Fruit fly (Drosophila melanogaster): Measurements from ENCODE around the gene Gr93c.

Gene Gr93c

DNA sequence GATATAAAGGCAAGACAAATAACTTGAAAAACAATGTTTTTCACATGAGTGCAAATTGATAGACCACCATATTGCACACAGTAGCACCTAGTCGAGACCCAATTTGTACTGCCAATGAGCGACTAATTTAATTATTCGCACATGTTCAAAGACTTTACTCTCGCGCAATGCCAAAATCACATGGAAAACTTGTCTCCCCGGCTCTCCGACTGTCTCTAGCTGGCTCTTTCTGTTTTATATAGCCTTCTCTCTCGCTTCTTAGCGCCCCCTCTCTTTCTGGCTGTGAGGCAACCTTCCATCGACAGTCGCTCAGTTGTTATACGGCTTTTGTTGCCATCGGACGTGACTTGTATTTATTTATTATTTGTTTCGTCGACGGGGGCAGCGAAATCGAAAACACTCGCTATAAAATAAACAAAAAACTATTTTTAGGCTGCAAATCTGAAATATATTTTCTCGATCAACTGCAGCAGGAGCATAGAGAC, 30.0 kb upstream of the Gr93c start, which contains the start of gene CG6656 (continued):
- TF ChIP-seq CG13123 (GFP tag; optimal IDR thresholded peaks at IDR 0.05) (no peak), Xbp1 (GFP tag; optimal IDR thresholded peaks at IDR 0.05) (no peak), CG14667 (GFP tag; IDR thresholded peaks at IDR 0.05) (no peak), row (GFP tag; IDR thresholded peaks at IDR 0.05) (peak; percentile 39; the same call in 2 of the 3 replicates), slp2 (GFP tag; optimal IDR thresholded peaks at IDR 0.05) (no peak), pan (optimal IDR thresholded peaks at IDR 0.05) (no peak), pan (GFP tag; optimal IDR thresholded peaks at IDR 0.05 in 1 of 2, IDR thresholded peaks at IDR 0.05 in 1 of 2) (peak in 1 of 2 experiments; percentile 24), bigmax (GFP tag; optimal IDR thresholded peaks at IDR 0.05) (no peak), CG10543 (GFP tag; optimal IDR thresholded peaks at IDR 0.05) (peak; percentile 75), CG17829 (tag; optimal IDR thresholded peaks at IDR 0.05) (peak; percentile 14), CG13296 (GFP tag; optimal IDR thresholded peaks at IDR 0.05) (no peak), pros (GFP tag; optimal IDR thresholded peaks at IDR 0.05) (no peak), yki (optimal IDR thresholded peaks at IDR 0.05) (no peak), unc-4 (GFP tag; IDR thresholded peaks at IDR 0.05; ENCODE audit: partially characterized antibody) (peak; percentile 28; the same call in 1 of the 2 replicates), phol (tag; optimal IDR thresholded peaks at IDR 0.05) (no peak), pzg (GFP tag; optimal IDR thresholded peaks at IDR 0.05) (no peak), Asciz (GFP tag; optimal IDR thresholded peaks at IDR 0.05) (no peak), CkIIα-i1 (GFP tag; IDR thresholded peaks at IDR 0.05) (no peak), tna (GFP tag; IDR thresholded peaks at IDR 0.05; ENCODE audit: partially characterized antibody) (no peak), gcm (GFP tag; optimal IDR thresholded peaks at IDR 0.05) (no peak), lbe (GFP tag; optimal IDR thresholded peaks at IDR 0.05) (peak; percentile 67), odd (GFP tag; optimal IDR thresholded peaks at IDR 0.05) (no peak), CrebB (tag; optimal IDR thresholded peaks at IDR 0.05) (peak; percentile 8), fu2 (GFP tag; optimal IDR thresholded peaks at IDR 0.05) (no peak), CG11247 (GFP tag; IDR thresholded peaks at IDR 0.05) (no peak), trem (tag; optimal IDR thresholded peaks at IDR 0.05) (no peak), Atf-2 (GFP tag; optimal IDR thresholded peaks at IDR 0.05) (no peak), GATAe (GFP tag; conservative IDR thresholded peaks at IDR 0.05) (no peak), br (optimal IDR thresholded peaks at IDR 0.05) (no peak), cas (GFP tag; IDR thresholded peaks at IDR 0.05) (no peak), cwo (GFP tag; optimal IDR thresholded peaks at IDR 0.05) (no peak), da (GFP tag; optimal IDR thresholded peaks at IDR 0.05) (no peak), ham (GFP tag; IDR thresholded peaks at IDR 0.05) (no peak), pb (GFP tag; optimal IDR thresholded peaks at IDR 0.05) (peak; percentile 27), Eip74EF (GFP tag; optimal IDR thresholded peaks at IDR 0.05) (peak in 1 of 2 experiments; percentile 27), dan (GFP tag; IDR thresholded peaks at IDR 0.05) (no peak), CG3065 (GFP tag; optimal IDR thresholded peaks at IDR 0.05) (no peak), Myb (GFP tag; optimal IDR thresholded peaks at IDR 0.05) (no peak), CTCF (GFP tag; optimal IDR thresholded peaks at IDR 0.05) (no peak), ci (GFP tag; IDR thresholded peaks at IDR 0.05) (peak; percentile 63; the same call in 2 of the 3 replicates), psq (GFP tag; optimal IDR thresholded peaks at IDR 0.05) (no peak), CG18619 (GFP tag; optimal IDR thresholded peaks at IDR 0.05) (peak; percentile 5), CG14441 (GFP tag; IDR thresholded peaks at IDR 0.05) (0 out of 2 replicates have a peak, but pooled peaks have one; percentile 17), lmd (GFP tag; IDR thresholded peaks at IDR 0.05) (no peak), CG2889 (GFP tag; IDR thresholded peaks at IDR 0.05) (no peak), oc (tag; optimal IDR thresholded peaks at IDR 0.05) (peak; percentile 21), CG10209 (GFP tag; optimal IDR thresholded peaks at IDR 0.05) (peak; percentile 16), emc (GFP tag; optimal IDR thresholded peaks at IDR 0.05) (no peak), Deaf1 (tag; optimal IDR thresholded peaks at IDR 0.05) (no peak), CG2875 (GFP tag; optimal IDR thresholded peaks at IDR 0.05) (no peak), CG8388 (GFP tag; optimal IDR thresholded peaks at IDR 0.05) (no peak), MBD-R2 (GFP tag; IDR thresholded peaks at IDR 0.05) (peak; percentile 35; the same call in 1 of the 2 replicates), Bdp1 (GFP tag; optimal IDR thresholded peaks at IDR 0.05) (no peak)

Measured in whole organism, embryonic.